Worm (Caenorhabditis elegans) whole organism, young adult: ENCODE measurements around the gene paa-1.

Experiments
- B0019.2 ChIP-seq: fragments of 200-800 bp; sonication (Bioruptor generic); conservative IDR thresholded peaks from 2 replicates; pipeline ENCODE4 v1.3.6; 2022; ENCODE audit warnings: missing genetic modification reagents, missing genetic modification characterization, missing compliant biosample characterization
- B0035.1 ChIP-seq: sonication (generic microtip); optimal IDR thresholded peaks from 2 replicates; lab custom pipeline; 2016; ENCODE audit warnings: missing genetic modification characterization, mild to moderate bottlenecking, missing compliant biosample characterization, missing genotype, missing genetic modification reagents
- C17E4.6 ChIP-seq: fragments of 200-800 bp; sonication (Bioruptor generic); IDR thresholded peaks from 2 replicates; pipeline ENCODE4 v1.3.6; 2022; ENCODE audit warnings: missing genetic modification reagents, missing genetic modification characterization, missing compliant biosample characterization
- F39B2.1 ChIP-seq: fragments of 200-800 bp; sonication (Bioruptor generic); IDR thresholded peaks from 2 replicates; pipeline ENCODE4 v1.3.6; 2022; ENCODE audit warnings: missing genetic modification reagents, missing genetic modification characterization, missing compliant biosample characterization
- K11D2.4 ChIP-seq: fragments of 200-800 bp; sonication (Bioruptor generic); IDR thresholded peaks from 2 replicates; pipeline ENCODE4 v1.3.6; 2022; ENCODE audit warnings: missing genetic modification reagents, missing genetic modification characterization, missing compliant biosample characterization
- T26A5.8 ChIP-seq: sonication (generic microtip); optimal IDR thresholded peaks from 2 replicates; lab custom pipeline; 2016; ENCODE audit warnings: missing genetic modification characterization, missing compliant biosample characterization
- Y79H2A.3 ChIP-seq: fragments of 200-800 bp; sonication (Bioruptor generic); conservative IDR thresholded peaks from 2 replicates; pipeline ENCODE4 v1.3.6; 2022; ENCODE audit warnings: missing genetic modification reagents, missing genetic modification characterization, missing compliant biosample characterization
- egl-44 ChIP-seq: fragments of 200-800 bp; sonication (Bioruptor generic); IDR thresholded peaks from 2 replicates; pipeline ENCODE4 v1.3.6; 2022; ENCODE audit warnings: missing genetic modification reagents, missing genetic modification characterization, missing compliant biosample characterization
- hsf-1 ChIP-seq: fragments of 200-800 bp; sonication (Bioruptor generic); IDR thresholded peaks from 2 replicates; pipeline ENCODE4 v1.3.6; 2022; ENCODE audit warnings: missing genetic modification reagents, missing genetic modification characterization, missing compliant biosample characterization
- lin-26 ChIP-seq: fragments of 200-800 bp; sonication (Bioruptor generic); IDR thresholded peaks from 2 replicates; pipeline ENCODE4 v1.3.6; 2022; ENCODE audit warnings: missing genetic modification reagents, missing genetic modification characterization, missing compliant biosample characterization
- lsl-1 ChIP-seq: fragments of 200-800 bp; sonication (Bioruptor generic); optimal IDR thresholded peaks from 2 replicates; lab custom pipeline; 2018; ENCODE audit warnings: mild to moderate bottlenecking, missing genetic modification characterization, moderate library complexity, missing compliant biosample characterization
- nhr-179 ChIP-seq: sonication (generic microtip); optimal IDR thresholded peaks from 2 replicates; lab custom pipeline; 2016; ENCODE audit warnings: mild to moderate bottlenecking, missing genetic modification characterization, missing compliant biosample characterization
- nhr-27 ChIP-seq: fragments of 200-800 bp; sonication (Bioruptor generic); optimal IDR thresholded peaks from 2 replicates; lab custom pipeline; 2018; ENCODE audit warnings: mild to moderate bottlenecking, missing genetic modification characterization, moderate library complexity, missing compliant biosample characterization
- nhr-80 ChIP-seq: sonication (generic microtip); optimal IDR thresholded peaks from 2 replicates; lab custom pipeline; 2016; ENCODE audit warnings: missing genetic modification characterization, missing compliant biosample characterization
- tlf-1 ChIP-seq: fragments of 200-800 bp; sonication (Bioruptor generic); optimal IDR thresholded peaks from 2 replicates; lab custom pipeline; 2018; ENCODE audit warnings: mild to moderate bottlenecking, missing genetic modification characterization, missing compliant biosample characterization
- ztf-3 ChIP-seq: fragments of 200-800 bp; sonication (Bioruptor generic); optimal IDR thresholded peaks from 2 replicates; lab custom pipeline; 2018; ENCODE audit warnings: mild to moderate bottlenecking, missing genetic modification characterization, missing compliant biosample characterization

Gene paa-1

ce11 chrIII:5501358-5502287 is 51.1 kb downstream of the paa-1 start, which contains the start of gene R02F2.1 (continued):
- TF ChIP-seq nhr-179 (tag; lab: Kevin White, UChicago) (no peak), B0019.2 (no peak), nhr-80 (peak; percentile 18), K11D2.4 (GFP tag; lab: Robert Waterston, UW) (no peak), C17E4.6 (GFP tag; lab: Robert Waterston, UW) (no peak), lin-26 (GFP tag; lab: Robert Waterston, UW) (peak; percentile 66; the same call in 1 of the 2 replicates), hsf-1 (no peak), B0035.1 (no peak), T26A5.8 (tag; lab: Kevin White, UChicago) (no peak), tlf-1 (peak; percentile 45), nhr-27 (no peak), egl-44 (GFP tag; lab: Robert Waterston, UW) (no peak), Y79H2A.3 (no peak), F39B2.1 (GFP tag; lab: Robert Waterston, UW) (no peak), lsl-1 (GFP tag; lab: Kevin White, UChicago) (no peak), ztf-3 (GFP tag; lab: Kevin White, UChicago) (no peak)
